Fruit fly (Drosophila melanogaster): ENCODE measurements around the gene CG18170.

CG18170 gene

dm6 chr3L:1558178-1558788 is 44.5 kb upstream of the CG18170 start, which contains the start of the genes Pex10 and CG12099 (continued):
- peak; percentile 80; the same call in 2 of the 3 replicates for TF ChIP-seq mld (GFP tag; IDR thresholded peaks at IDR 0.05; ENCODE audit: partially characterized antibody)
- no peak for TF ChIP-seq CG4360 (GFP tag; IDR thresholded peaks at IDR 0.05)
- TF ChIP-seq CG30020 (tag; optimal IDR thresholded peaks at IDR 0.05): peak; percentile 81
- TF ChIP-seq hth (optimal IDR thresholded peaks at IDR 0.05): no peak
- TF ChIP-seq Sry-δ (GFP tag; optimal IDR thresholded peaks at IDR 0.05): peak; percentile 87
- TF ChIP-seq ara (GFP tag; IDR thresholded peaks at IDR 0.05): peak; percentile 87
- TF ChIP-seq Oli (tag; optimal IDR thresholded peaks at IDR 0.05): peak; percentile 73
- TF ChIP-seq D19B (GFP tag; optimal IDR thresholded peaks at IDR 0.05): no peak
- TF ChIP-seq CoRest (tag; optimal IDR thresholded peaks at IDR 0.05): peak; percentile 93
- peak; percentile 86 for TF ChIP-seq CG15269 (tag; optimal IDR thresholded peaks at IDR 0.05)
- no peak for TF ChIP-seq CG7745 (tag; optimal IDR thresholded peaks at IDR 0.05)
- TF ChIP-seq abd-A (tag; optimal IDR thresholded peaks at IDR 0.05): no peak
- TF ChIP-seq CG4424 (GFP tag; optimal IDR thresholded peaks at IDR 0.05): peak; percentile 91
- peak; percentile 78 for TF ChIP-seq wor (GFP tag; IDR thresholded peaks at IDR 0.05)
- TF ChIP-seq CG4730 (GFP tag; IDR thresholded peaks at IDR 0.05): peak; percentile 87
- peak; percentile 72 for TF ChIP-seq CG7963 (GFP tag; IDR thresholded peaks at IDR 0.05; ENCODE audit: partially characterized antibody)
- no peak for TF ChIP-seq Kr (GFP tag; optimal IDR thresholded peaks at IDR 0.05)
- TF ChIP-seq cad (GFP tag; optimal IDR thresholded peaks at IDR 0.05): no peak
- peak; percentile 67 for TF ChIP-seq ewg (GFP tag; optimal IDR thresholded peaks at IDR 0.05)
- peak; percentile 72 for TF ChIP-seq gsb (GFP tag; IDR thresholded peaks at IDR 0.05)
- peak; percentile 91 for TF ChIP-seq CG15696 (tag; optimal IDR thresholded peaks at IDR 0.05)
- peak; percentile 90 for TF ChIP-seq CG1602 (GFP tag; optimal IDR thresholded peaks at IDR 0.05)
- peak; percentile 16 for TF ChIP-seq run (tag; optimal IDR thresholded peaks at IDR 0.05)
- peak; percentile 86 for TF ChIP-seq CG4617 (GFP tag; optimal IDR thresholded peaks at IDR 0.05; ENCODE audit: borderline replicate concordance)
- peak; percentile 86 for TF ChIP-seq CG6791 (GFP tag; IDR thresholded peaks at IDR 0.05; ENCODE audit: partially characterized antibody)
- TF ChIP-seq CG11560 (tag; IDR thresholded peaks at IDR 0.05): peak; percentile 83
- peak; percentile 80 for TF ChIP-seq CG13296 (GFP tag; optimal IDR thresholded peaks at IDR 0.05)
- TF ChIP-seq CG18764 (GFP tag; optimal IDR thresholded peaks at IDR 0.05): peak; percentile 83
- TF ChIP-seq knrl (GFP tag; IDR thresholded peaks at IDR 0.05; ENCODE audit: partially characterized antibody): peak; percentile 97
- TF ChIP-seq CG12236 (GFP tag; optimal IDR thresholded peaks at IDR 0.05): no peak
- TF ChIP-seq HmgD (GFP tag; optimal IDR thresholded peaks at IDR 0.05): no peak
- no peak for TF ChIP-seq h (optimal IDR thresholded peaks at IDR 0.05)
- TF ChIP-seq CG30403 (GFP tag; optimal IDR thresholded peaks at IDR 0.05): peak; percentile 96
- TF ChIP-seq sna (GFP tag; IDR thresholded peaks at IDR 0.05; ENCODE audit: partially characterized antibody): peak; percentile 95
- TF ChIP-seq tll (GFP tag; optimal IDR thresholded peaks at IDR 0.05): peak; percentile 20 to 70
- peak; percentile 91 for TF ChIP-seq GATAe (GFP tag; conservative IDR thresholded peaks at IDR 0.05)
- peak; percentile 98 for TF ChIP-seq sens (GFP tag)
- peak; percentile 92 for TF ChIP-seq CG17829 (tag; optimal IDR thresholded peaks at IDR 0.05)
- TF ChIP-seq gsb-n (tag; optimal IDR thresholded peaks at IDR 0.05): no peak
- peak; percentile 95 for TF ChIP-seq Ptx1 (GFP tag; IDR thresholded peaks at IDR 0.05)
- TF ChIP-seq stwl (tag; optimal IDR thresholded peaks at IDR 0.05): no peak
- TF ChIP-seq Taf1 (GFP tag; IDR thresholded peaks at IDR 0.05): peak; percentile 86
- peak; percentile 84 for TF ChIP-seq CG32767 (GFP tag; IDR thresholded peaks at IDR 0.05)
- peak; percentile 93 for TF ChIP-seq CG2712 (tag; optimal IDR thresholded peaks at IDR 0.05)
- TF ChIP-seq Rfx (GFP tag; IDR thresholded peaks at IDR 0.05): peak; percentile 96
- peak in 1 of 3 experiments; percentile 89 for TF ChIP-seq lola (GFP tag; optimal IDR thresholded peaks at IDR 0.05)
- TF ChIP-seq BtbVII (GFP tag; optimal IDR thresholded peaks at IDR 0.05): peak; percentile 78
- peak; percentile 64 for TF ChIP-seq Sry-β (GFP tag; optimal IDR thresholded peaks at IDR 0.05)
- peak; percentile 91 for TF ChIP-seq CG9727 (GFP tag; optimal IDR thresholded peaks at IDR 0.05)
- TF ChIP-seq CG2116 (GFP tag; optimal IDR thresholded peaks at IDR 0.05): peak; percentile 85

Data from whole organism, embryonic.